Worm (Caenorhabditis elegans) whole organism, young adult: Measurements from ENCODE around the gene F35F11.2.
A peak's percentile ranks its signal among the peaks of the same experiment; 100 is the strongest.

Experiments
- B0261.1 ChIP-seq: sonication (generic microtip); optimal IDR thresholded peaks from 2 replicates; lab custom pipeline; 2016; ENCODE audit warnings: mild to moderate bottlenecking, missing genetic modification characterization, moderate library complexity, missing compliant biosample characterization
- C06A6.2 ChIP-seq: fragments of 200-800 bp; sonication (Bioruptor generic); conservative IDR thresholded peaks from 2 replicates; pipeline ENCODE4 v1.3.6; 2022; ENCODE audit warnings: missing genetic modification characterization, missing compliant biosample characterization
- F10E7.11 ChIP-seq: sonication (generic microtip); optimal IDR thresholded peaks from 2 replicates; lab custom pipeline; 2017; ENCODE audit warnings: mild to moderate bottlenecking, missing genetic modification characterization, moderate library complexity, missing compliant biosample characterization
- F23B12.7 ChIP-seq: sonication (generic microtip); optimal IDR thresholded peaks from 2 replicates; lab custom pipeline; 2017; ENCODE audit warnings: missing genetic modification characterization, mild to moderate bottlenecking, missing compliant biosample characterization, antibody characterized with exemption, moderate library complexity; ENCODE audit not compliant: insufficient read depth
- F49E8.2 ChIP-seq: sonication (generic microtip); optimal IDR thresholded peaks from 3 replicates; lab custom pipeline; 2017; ENCODE audit warnings: missing genetic modification characterization, mild to moderate bottlenecking, missing compliant biosample characterization, antibody characterized with exemption, moderate library complexity; ENCODE audit not compliant: insufficient read depth
- F57C9.4 ChIP-seq: sonication (generic microtip); optimal IDR thresholded peaks from 2 replicates; lab custom pipeline; 2017; ENCODE audit warnings: mild to moderate bottlenecking, missing genetic modification characterization, missing compliant biosample characterization
- K12H6.12 ChIP-seq: fragments of 200-800 bp; sonication (Bioruptor generic); optimal IDR thresholded peaks from 2 replicates; lab custom pipeline; 2018; ENCODE audit warnings: mild to moderate bottlenecking, missing genetic modification characterization, missing compliant biosample characterization
- Y53G8AR.9 ChIP-seq: fragments of 200-800 bp; sonication (Bioruptor generic); conservative IDR thresholded peaks from 2 replicates; pipeline ENCODE4 v1.3.6; 2022; ENCODE audit warnings: missing genetic modification reagents, missing genetic modification characterization, missing compliant biosample characterization
- Y56A3A.18 ChIP-seq: fragments of 200-800 bp; sonication (Bioruptor generic); IDR thresholded peaks from 2 replicates; pipeline ENCODE4 v1.3.6; 2022; ENCODE audit warnings: missing genetic modification reagents, missing genetic modification characterization, missing compliant biosample characterization
- Y79H2A.3 ChIP-seq: fragments of 200-800 bp; sonication (Bioruptor generic); conservative IDR thresholded peaks from 2 replicates; pipeline ENCODE4 v1.3.6; 2022; ENCODE audit warnings: missing genetic modification reagents, missing genetic modification characterization, missing compliant biosample characterization
- ZK185.1 ChIP-seq: sonication (generic microtip); optimal IDR thresholded peaks from 2 replicates; lab custom pipeline; 2016; ENCODE audit warnings: mild to moderate bottlenecking, missing genetic modification characterization, missing compliant biosample characterization; ENCODE audit not compliant: poor library complexity, severe bottlenecking
- ama-1 ChIP-seq, 3 experiments: fragments of 150-350 bp in 1 of 3; sonication (generic microtip) in 2 of 3; optimal IDR thresholded peaks; 2 replicates each; lab custom pipeline; 2014 to 2018; ENCODE audit warnings: missing biosample characterization in 2 of 3, missing genetic modification characterization in 2 of 3, missing genetic modification reagents in 2 of 3
- aptf-2 ChIP-seq: fragments of 200-800 bp; sonication (Bioruptor generic); conservative IDR thresholded peaks from 2 replicates; pipeline ENCODE4 v1.3.6; 2022; ENCODE audit warnings: missing genetic modification reagents, missing genetic modification characterization, missing compliant biosample characterization
- atf-7 ChIP-seq: sonication (generic microtip); optimal IDR thresholded peaks from 2 replicates; lab custom pipeline; 2017; ENCODE audit warnings: mild to moderate bottlenecking, missing genetic modification characterization, missing compliant biosample characterization
- attf-5 ChIP-seq: fragments of 200-800 bp; sonication (Bioruptor generic); optimal IDR thresholded peaks from 2 replicates; lab custom pipeline; 2018; ENCODE audit warnings: mild to moderate bottlenecking, missing genetic modification characterization, missing compliant biosample characterization
- cebp-1 ChIP-seq, 2 experiments: fragments of 200-800 bp in 1 of 2; sonication (Bioruptor generic) in 1 of 2; sonication (generic microtip) in 1 of 2; IDR thresholded peaks in 1 of 2; optimal IDR thresholded peaks in 1 of 2; 2 replicates each; pipeline versions ENCODE4 v1.3.6 to Lab custom; 2017 to 2022; ENCODE audit warnings: missing compliant biosample characterization in 2 of 2, missing genetic modification characterization in 2 of 2, mild to moderate bottlenecking in 1 of 2, missing genetic modification reagents in 1 of 2, moderate library complexity in 1 of 2
- ceh-27 ChIP-seq: fragments of 200-800 bp; sonication (Bioruptor generic); optimal IDR thresholded peaks from 2 replicates; lab custom pipeline; 2018; ENCODE audit warnings: mild to moderate bottlenecking, missing genetic modification characterization, moderate library complexity, missing compliant biosample characterization
- chd-7 ChIP-seq: sonication (generic microtip); optimal IDR thresholded peaks from 2 replicates; lab custom pipeline; 2016; ENCODE audit warnings: mild to moderate bottlenecking, missing genetic modification characterization, moderate library complexity, missing compliant biosample characterization
- die-1 ChIP-seq: sonication (generic microtip); optimal IDR thresholded peaks from 2 replicates; lab custom pipeline; 2016; ENCODE audit warnings: missing genotype, mild to moderate bottlenecking, missing genetic modification characterization, missing compliant biosample characterization
- dox-1 ChIP-seq: fragments of 200-800 bp; sonication (Bioruptor generic); IDR thresholded peaks from 2 replicates; pipeline ENCODE4 v1.3.6; 2022; ENCODE audit warnings: missing genetic modification reagents, missing genetic modification characterization, missing compliant biosample characterization
- egl-44 ChIP-seq: fragments of 200-800 bp; sonication (Bioruptor generic); IDR thresholded peaks from 2 replicates; pipeline ENCODE4 v1.3.6; 2022; ENCODE audit warnings: missing genetic modification reagents, missing genetic modification characterization, missing compliant biosample characterization
- egrh-3 ChIP-seq: fragments of 200-800 bp; sonication (Bioruptor generic); IDR thresholded peaks from 2 replicates; pipeline ENCODE4 v1.3.6; 2022; ENCODE audit warnings: missing genetic modification reagents, missing genetic modification characterization, missing compliant biosample characterization
- hlh-12 ChIP-seq: sonication (generic microtip); optimal IDR thresholded peaks from 2 replicates; lab custom pipeline; 2016; ENCODE audit warnings: missing genetic modification characterization, missing compliant biosample characterization
- hmg-1.2 ChIP-seq: fragments of 200-800 bp; sonication (Bioruptor generic); IDR thresholded peaks from 2 replicates; pipeline ENCODE4 v1.3.6; 2022; ENCODE audit warnings: missing genetic modification reagents, missing genetic modification characterization, missing compliant biosample characterization
- hrde-1 ChIP-seq: sonication (generic microtip); optimal IDR thresholded peaks from 2 replicates; lab custom pipeline; 2016; ENCODE audit warnings: missing genetic modification characterization, mild to moderate bottlenecking, missing compliant biosample characterization, moderate library complexity, missing genotype, missing genetic modification reagents, borderline replicate concordance
- lin-35 ChIP-seq, 3 experiments: fragments of 150-350 bp in 2 of 3; sonication (generic microtip) in 1 of 3; optimal IDR thresholded peaks; 2 replicates each; lab custom pipeline; 2014 to 2018; ENCODE audit warnings: missing biosample characterization in 3 of 3, missing genetic modification characterization in 3 of 3, missing genetic modification reagents in 3 of 3
- lin-40 ChIP-seq: sonication (generic microtip); optimal IDR thresholded peaks from 2 replicates; lab custom pipeline; 2016; ENCODE audit warnings: missing genetic modification characterization, mild to moderate bottlenecking, missing compliant biosample characterization, missing genotype, missing genetic modification reagents
- lin-54 ChIP-seq: fragments of 200-800 bp; sonication (Bioruptor generic); optimal IDR thresholded peaks from 2 replicates; lab custom pipeline; 2018; ENCODE audit warnings: mild to moderate bottlenecking, missing genetic modification characterization, missing compliant biosample characterization
- lsl-1 ChIP-seq: fragments of 200-800 bp; sonication (Bioruptor generic); optimal IDR thresholded peaks from 2 replicates; lab custom pipeline; 2018; ENCODE audit warnings: mild to moderate bottlenecking, missing genetic modification characterization, moderate library complexity, missing compliant biosample characterization
- lsy-27 ChIP-seq: sonication (generic microtip); optimal IDR thresholded peaks from 2 replicates; lab custom pipeline; 2017; ENCODE audit warnings: missing genetic modification characterization, mild to moderate bottlenecking, missing compliant biosample characterization, antibody characterized with exemption, missing genotype, borderline replicate concordance; ENCODE audit not compliant: insufficient read depth
- madf-10 ChIP-seq: sonication (generic microtip); optimal IDR thresholded peaks from 2 replicates; lab custom pipeline; 2016; ENCODE audit warnings: mild to moderate bottlenecking, missing genetic modification characterization, missing compliant biosample characterization
- mcd-1 ChIP-seq: fragments of 200-800 bp; sonication (Bioruptor generic); IDR thresholded peaks from 2 replicates; pipeline ENCODE4 v1.3.6; 2022; ENCODE audit warnings: missing genetic modification reagents, missing genetic modification characterization, missing compliant biosample characterization
- mes-4 ChIP-seq: sonication (generic microtip); optimal IDR thresholded peaks from 2 replicates; lab custom pipeline; 2016; ENCODE audit warnings: missing genotype, missing genetic modification characterization, missing compliant biosample characterization
- mxl-1 ChIP-seq: sonication (generic microtip); optimal IDR thresholded peaks from 2 replicates; lab custom pipeline; 2016; ENCODE audit warnings: missing genetic modification characterization, missing compliant biosample characterization
- nhr-80 ChIP-seq: sonication (generic microtip); optimal IDR thresholded peaks from 2 replicates; lab custom pipeline; 2016; ENCODE audit warnings: missing genetic modification characterization, missing compliant biosample characterization
- pbrm-1 ChIP-seq: fragments of 200-800 bp; sonication (Bioruptor generic); IDR thresholded peaks from 2 replicates; pipeline ENCODE4 v1.3.6; 2022; ENCODE audit warnings: missing genetic modification reagents, missing genetic modification characterization, missing compliant biosample characterization
- rcor-1 ChIP-seq: fragments of 200-800 bp; sonication (Bioruptor generic); IDR thresholded peaks from 2 replicates; pipeline ENCODE4 v1.3.6; 2022; ENCODE audit warnings: missing genetic modification reagents, missing genetic modification characterization, missing compliant biosample characterization
- snpc-4 ChIP-seq, 5 experiments: fragments of 150-350 bp in 1 of 5; sonication (generic microtip) in 4 of 5; optimal IDR thresholded peaks; 2 replicates each; lab custom pipeline; 2014 to 2018; ENCODE audit warnings: missing genetic modification characterization in 5 of 5, missing biosample characterization in 3 of 5, antibody characterized with exemption in 2 of 5, mild to moderate bottlenecking in 2 of 5, missing compliant biosample characterization in 2 of 5, missing genotype in 2 of 5, moderate library complexity in 2 of 5, missing genetic modification reagents in 1 of 5
- somi-1 ChIP-seq: fragments of 200-800 bp; sonication (Bioruptor generic); optimal IDR thresholded peaks from 2 replicates; lab custom pipeline; 2018; ENCODE audit warnings: mild to moderate bottlenecking, missing genetic modification characterization, missing compliant biosample characterization
- sptf-2 ChIP-seq: fragments of 200-800 bp; sonication (Bioruptor generic); optimal IDR thresholded peaks from 2 replicates; lab custom pipeline; 2018; ENCODE audit warnings: mild to moderate bottlenecking, missing genetic modification characterization, missing compliant biosample characterization
- tbp1 ChIP-seq: fragments of 200-800 bp; sonication (Bioruptor generic); optimal IDR thresholded peaks from 2 replicates; lab custom pipeline; 2018; ENCODE audit warnings: mild to moderate bottlenecking, missing genetic modification characterization, missing compliant biosample characterization
- unc-62 ChIP-seq: fragments of 150-350 bp; optimal IDR thresholded peaks from 2 replicates; lab custom pipeline; 2014; ENCODE audit warnings: missing biosample characterization, missing genetic modification reagents, missing genetic modification characterization
- zfh-2 ChIP-seq: fragments of 200-800 bp; sonication (Bioruptor generic); conservative IDR thresholded peaks from 2 replicates; pipeline ENCODE4 v1.3.6; 2022; ENCODE audit warnings: missing genetic modification reagents, missing genetic modification characterization, missing compliant biosample characterization
- zim-3 ChIP-seq: sonication (generic microtip); optimal IDR thresholded peaks from 2 replicates; lab custom pipeline; 2017; ENCODE audit warnings: mild to moderate bottlenecking, missing genetic modification characterization, moderate library complexity, missing compliant biosample characterization
- ztf-18 ChIP-seq: sonication (generic microtip); optimal IDR thresholded peaks from 2 replicates; lab custom pipeline; 2016; ENCODE audit warnings: missing genotype, mild to moderate bottlenecking, missing genetic modification characterization, missing compliant biosample characterization
- ztf-26 ChIP-seq: sonication (generic microtip); optimal IDR thresholded peaks from 2 replicates; lab custom pipeline; 2017; ENCODE audit warnings: missing genetic modification characterization, missing compliant biosample characterization

The F35F11.2 gene

ce11 chrIV:4019836-4020235, 20.2 kb upstream of the F35F11.2 start:
- TF ChIP-seq ama-1 (optimal IDR thresholded peaks at IDR 0.05; lab: Kevin White, UChicago) (no peak), ama-1 (GFP tag; optimal IDR thresholded peaks at IDR 0.05; lab: Kevin White, UChicago) (peak in 1 of 2 experiments; percentile 27), aptf-2 (GFP tag; lab: Robert Waterston, UW) (no peak), lsy-27 (tag; lab: Kevin White, UChicago) (no peak), ztf-18 (tag; lab: Kevin White, UChicago) (peak; percentile 27), F23B12.7 (peak; percentile 46), lin-35 (GFP tag; optimal IDR thresholded peaks at IDR 0.05; lab: Kevin White, UChicago) (peak in 1 of 3 experiments; percentile 62), Y79H2A.3 (no peak), hlh-12 (no peak), tbp1 (GFP tag; lab: Kevin White, UChicago) (peak; percentile 19), attf-5 (GFP tag; lab: Kevin White, UChicago) (peak; percentile 58), atf-7 (tag; lab: Kevin White, UChicago) (peak; percentile 56), F10E7.11 (no peak), egrh-3 (GFP tag; lab: Robert Waterston, UW) (0 out of 2 replicates have a peak, but pooled peaks have one; percentile 11), dox-1 (GFP tag; lab: Robert Waterston, UW) (peak; percentile 65), pbrm-1 (GFP tag; lab: Robert Waterston, UW) (0 out of 2 replicates have a peak, but pooled peaks have one; percentile 34), mes-4 (tag; lab: Kevin White, UChicago) (no peak), rcor-1 (GFP tag; lab: Robert Waterston, UW) (peak; percentile 32; the same call in 1 of the 2 replicates), K12H6.12 (tag; lab: Kevin White, UChicago) (peak; percentile 85), madf-10 (tag; lab: Kevin White, UChicago) (peak; percentile 4), B0261.1 (no peak), unc-62 (GFP tag; lab: Kevin White, UChicago) (peak; percentile 10), hrde-1 (tag; lab: Kevin White, UChicago) (no peak), die-1 (tag; lab: Kevin White, UChicago) (peak; percentile 38), zfh-2 (peak; percentile 86), lsl-1 (no peak), ztf-26 (tag; lab: Kevin White, UChicago) (peak; percentile 15), nhr-80 (tag; lab: Kevin White, UChicago) (peak; percentile 84), zim-3 (tag; lab: Kevin White, UChicago) (no peak), ZK185.1 (peak; percentile 11), sptf-2 (GFP tag; lab: Kevin White, UChicago) (no peak), mxl-1 (no peak), lin-40 (tag; lab: Kevin White, UChicago) (peak; percentile 78), somi-1 (GFP tag; lab: Kevin White, UChicago) (peak; percentile 56), hmg-1.2 (GFP tag; lab: Robert Waterston, UW) (peak; percentile 61; the same call in 1 of the 2 replicates), snpc-4 (GFP tag; optimal IDR thresholded peaks at IDR 0.05; lab: Kevin White, UChicago) (no peak), snpc-4 (tag; optimal IDR thresholded peaks at IDR 0.05; lab: Kevin White, UChicago) (peak in 1 of 4 experiments; percentile 29), F57C9.4 (tag; lab: Kevin White, UChicago) (no peak), chd-7 (tag; lab: Kevin White, UChicago) (peak; percentile 15), cebp-1 (GFP tag; IDR thresholded peaks at IDR 0.05; lab: Robert Waterston, UW) (0 out of 2 replicates have a peak, but pooled peaks have one; percentile 48), cebp-1 (tag; optimal IDR thresholded peaks at IDR 0.05; lab: Kevin White, UChicago) (peak; percentile 71), Y53G8AR.9 (0 out of 2 replicates have a peak, but pooled peaks have one; percentile 11), Y56A3A.18 (GFP tag; lab: Robert Waterston, UW) (no peak), C06A6.2 (GFP tag; lab: Robert Waterston, UW) (peak; percentile 45; the same call in 1 of the 2 replicates), egl-44 (GFP tag; lab: Robert Waterston, UW) (no peak), F49E8.2 (tag; lab: Kevin White, UChicago) (no peak), mcd-1 (GFP tag; lab: Robert Waterston, UW) (no peak), ceh-27 (GFP tag; lab: Kevin White, UChicago) (peak; percentile 46), lin-54 (GFP tag; lab: Kevin White, UChicago) (peak; percentile 18)
